Fruit fly (Drosophila melanogaster) Kc167 (cell line): ENCODE data around the gene CG32706.
"Not testable (repeated sequence)": the region's sequence is repeated elsewhere in the genome, so short reads cannot be mapped to it uniquely, and the experiment has no call there.

ENCODE experiments used
- Myc ChIP-seq: fragments of >200 bp; optimal IDR thresholded peaks from 2 replicates; lab custom pipeline; 2017; ENCODE audit warnings: missing external identifiers
- Sin3A ChIP-seq: fragments of >200 bp; optimal IDR thresholded peaks from 2 replicates; lab custom pipeline; 2018; ENCODE audit warnings: missing external identifiers
- h ChIP-seq: fragments of >200 bp; optimal IDR thresholded peaks from 3 replicates; lab custom pipeline; 2018; ENCODE audit warnings: missing external identifiers
- insv ChIP-seq: fragments of >200 bp; optimal IDR thresholded peaks from 3 replicates; lab custom pipeline; 2018; ENCODE audit warnings: missing external identifiers
- psq ChIP-seq: fragments of >200 bp; optimal IDR thresholded peaks from 2 replicates; lab custom pipeline; 2017; ENCODE audit warnings: missing external identifiers
- ttk ChIP-seq: sonication (Bioruptor generic); optimal IDR thresholded peaks from 2 replicates; lab custom pipeline; 2017; ENCODE audit warnings: missing external identifiers

The CG32706 gene

DNA sequence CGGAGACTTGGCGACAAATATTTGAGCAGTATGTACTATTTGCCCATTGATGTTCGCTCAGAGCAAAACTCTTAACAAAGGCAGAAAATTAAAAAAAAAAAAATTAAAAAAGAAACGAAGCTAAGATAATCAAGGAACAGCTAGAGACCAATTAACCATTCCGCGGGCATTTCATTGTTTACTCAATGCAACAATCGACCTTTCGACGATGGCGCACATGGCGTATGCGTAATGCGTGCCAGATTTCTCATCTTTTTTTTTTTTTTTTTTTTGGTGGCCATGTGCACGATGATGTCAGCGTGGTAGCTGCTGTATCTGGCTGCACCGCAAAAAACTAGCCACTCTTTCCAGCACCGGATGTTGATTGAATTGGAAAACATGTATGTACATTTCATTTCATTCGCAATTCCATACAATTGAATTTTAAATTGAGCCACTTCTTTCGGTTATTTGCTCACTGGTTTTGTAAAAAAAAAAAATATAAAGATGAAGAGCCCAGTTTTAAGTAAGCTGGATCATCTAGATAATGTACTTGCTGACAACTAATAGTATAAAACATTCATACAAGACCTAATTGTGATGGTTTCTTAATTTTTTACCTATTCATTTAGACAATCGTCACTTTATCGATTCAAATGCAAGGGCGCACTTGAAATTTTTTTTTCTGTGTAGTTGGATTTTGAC, 11.1 kb upstream of the CG32706 start:
- no peak for TF ChIP-seq Sin3A (lab: Kevin White, UChicago)
- TF ChIP-seq insv (lab: Kevin White, UChicago), result no peak
- TF ChIP-seq ttk (lab: Kevin White, UChicago), result no peak
- TF ChIP-seq h, result no peak
- no peak for TF ChIP-seq psq (lab: Kevin White, UChicago)
- TF ChIP-seq Myc (lab: Kevin White, UChicago), result no peak

DNA sequence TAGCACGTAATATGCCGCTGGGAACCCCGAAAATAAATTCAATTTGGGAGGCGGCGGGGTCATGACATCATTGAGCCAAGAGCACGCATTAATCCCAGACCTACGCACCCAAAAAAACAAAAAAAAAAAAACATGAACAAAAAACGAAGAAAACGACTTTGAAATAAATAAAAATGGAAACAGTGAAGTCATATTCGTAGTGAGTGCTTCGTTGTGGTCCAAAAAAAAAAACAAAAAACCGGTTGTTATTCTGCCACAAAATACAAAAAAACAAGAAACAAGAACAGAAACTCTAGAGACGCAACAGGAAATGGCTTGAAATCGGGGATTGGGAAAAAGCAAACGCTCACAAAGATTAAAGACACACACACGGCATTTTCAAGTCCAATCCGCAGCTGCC, 9.4 kb upstream of the CG32706 start:
- TF ChIP-seq insv (lab: Kevin White, UChicago), result no peak
- TF ChIP-seq h, result no peak
- no peak for TF ChIP-seq psq (lab: Kevin White, UChicago)
- TF ChIP-seq Myc (lab: Kevin White, UChicago), result no peak
- TF ChIP-seq ttk (lab: Kevin White, UChicago), result no peak
- no peak for TF ChIP-seq Sin3A (lab: Kevin White, UChicago)

DNA sequence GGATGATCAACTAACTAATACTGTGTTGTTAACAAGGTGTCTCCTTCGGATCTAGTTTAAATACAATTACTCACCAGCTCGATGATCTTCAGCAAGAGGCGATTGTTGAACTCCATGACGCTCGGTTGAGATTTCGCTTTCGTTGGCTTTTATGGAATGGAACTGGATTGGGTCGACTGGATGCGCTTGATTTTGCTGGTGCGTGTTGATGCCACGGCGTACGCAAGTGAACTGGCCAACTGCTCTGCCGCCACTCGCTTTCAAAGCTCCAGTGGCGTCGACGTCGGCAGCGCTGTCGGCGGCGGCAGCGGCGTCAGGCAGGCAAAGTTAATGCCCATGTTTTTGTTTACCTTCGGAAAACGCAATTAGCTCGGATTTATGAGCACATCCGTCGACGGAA, 8.7 kb upstream of the CG32706 start, which contains the start of gene CG44325:
Gene CG44325 (minus strand): TSS at position 237 of the 400 bp plus-strand sequence.
- TF ChIP-seq insv (lab: Kevin White, UChicago) (no peak), psq (lab: Kevin White, UChicago) (no peak), h (no peak), ttk (lab: Kevin White, UChicago) (no peak), Sin3A (lab: Kevin White, UChicago) (no peak), Myc (lab: Kevin White, UChicago) (no peak)

DNA sequence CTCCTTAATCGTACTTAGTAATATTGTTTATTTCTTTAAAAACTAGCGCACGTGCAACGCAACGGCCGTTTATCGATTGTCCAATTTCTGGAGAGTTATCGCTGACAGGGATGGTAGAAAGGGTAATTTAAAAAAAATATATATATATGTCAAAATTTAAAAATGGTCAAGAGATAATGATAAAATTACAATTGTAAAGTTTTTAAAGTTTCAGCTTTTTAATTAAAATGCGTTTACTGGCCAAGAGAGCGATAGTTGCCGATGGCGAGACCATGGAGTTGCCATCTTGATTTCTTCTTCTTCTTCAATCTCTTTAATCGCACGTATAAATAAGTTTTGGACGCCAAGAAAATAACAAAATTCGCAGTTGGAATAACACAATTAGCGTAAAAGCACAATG, 6.0 kb upstream of the CG32706 start, which contains the start of the genes CG7246 and HP1b:
Gene CG7246 (minus strand): TSS at position 96 of the 400 bp plus-strand sequence.
Gene HP1b (plus strand): TSS at position 102 of the 400 bp plus-strand sequence.
- no peak for TF ChIP-seq psq (lab: Kevin White, UChicago)
- TF ChIP-seq h, result no peak
- no peak for TF ChIP-seq insv (lab: Kevin White, UChicago)
- TF ChIP-seq Myc (lab: Kevin White, UChicago), result no peak
- no peak for TF ChIP-seq ttk (lab: Kevin White, UChicago)
- TF ChIP-seq Sin3A (lab: Kevin White, UChicago), result no peak

DNA sequence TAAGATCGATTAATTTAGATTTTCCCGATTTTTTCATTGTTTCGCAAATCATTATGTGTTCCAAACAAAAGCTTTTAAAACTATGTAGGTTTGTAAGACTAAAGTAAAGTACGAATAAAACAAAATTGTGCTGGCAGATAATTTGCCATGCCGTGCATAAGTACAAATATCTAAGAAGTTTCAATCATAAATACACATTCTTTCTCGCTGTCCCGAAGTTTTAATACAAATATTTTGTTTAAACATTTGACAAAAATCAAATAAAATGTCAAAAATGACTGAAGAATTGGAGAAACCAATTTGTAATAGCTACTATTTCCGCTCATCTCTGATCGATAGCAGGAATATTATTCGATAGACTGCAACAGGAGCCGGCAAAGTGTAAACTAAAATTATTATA, 4.3 kb upstream of the CG32706 start, which contains the start of gene APC4:
Gene APC4 (plus strand): TSS at position 332 of the 400 bp plus-strand sequence.
- TF ChIP-seq Myc (lab: Kevin White, UChicago) (no peak), insv (lab: Kevin White, UChicago) (no peak), Sin3A (lab: Kevin White, UChicago) (no peak), psq (lab: Kevin White, UChicago) (no peak), h (no peak), ttk (lab: Kevin White, UChicago) (no peak)

DNA sequence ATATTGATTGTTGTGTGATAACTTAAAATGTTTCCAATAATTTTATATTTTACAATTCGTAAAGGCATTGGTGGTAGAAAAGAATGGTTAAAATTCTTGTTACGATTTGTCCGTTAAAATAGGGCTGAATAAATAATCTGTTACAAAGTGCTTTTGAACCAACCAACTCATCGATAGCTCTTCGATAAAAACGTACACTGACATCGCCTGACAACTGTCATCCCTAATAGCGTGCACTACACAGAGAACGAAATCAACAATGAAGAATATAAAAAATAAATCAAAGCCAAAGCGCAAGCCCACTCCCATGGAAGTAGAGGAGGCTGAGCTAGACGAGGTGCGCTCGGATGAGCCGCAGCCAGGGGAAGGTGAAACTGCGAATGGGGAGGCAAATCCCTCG, 1.2 kb upstream of the CG32706 start, which contains the start of gene CG32708:
Gene CG32708 (plus strand): TSS at position 207 of the 400 bp plus-strand sequence.
- TF ChIP-seq psq (lab: Kevin White, UChicago) (no peak), h (no peak), Sin3A (lab: Kevin White, UChicago) (no peak), ttk (lab: Kevin White, UChicago) (no peak), Myc (lab: Kevin White, UChicago) (no peak)

DNA sequence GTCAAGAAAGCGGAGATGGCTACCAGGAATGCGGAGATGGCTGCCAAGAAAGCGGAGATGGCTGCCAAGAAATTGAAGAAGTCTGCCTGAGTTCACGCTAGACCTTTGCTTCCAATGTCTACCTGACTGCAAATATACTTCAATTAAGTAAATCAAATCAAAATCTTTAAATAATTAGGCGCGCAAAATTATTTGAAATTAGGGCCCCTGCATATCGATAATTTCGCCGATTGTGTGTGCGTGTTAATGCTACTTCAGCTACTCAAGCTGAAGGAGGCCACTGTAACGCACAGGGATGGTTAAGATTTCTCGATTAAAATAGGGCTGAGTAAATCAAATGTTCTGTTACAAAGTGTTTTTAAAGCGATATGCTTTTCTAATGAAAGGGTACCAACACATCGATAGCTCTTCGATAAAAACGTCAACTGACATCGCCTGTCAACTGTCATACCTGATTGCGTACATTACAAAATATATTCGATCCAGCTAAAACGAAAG, 1.0 kb downstream of the CG32706 start, which contains the start of gene CG6999:
Gene CG6999 (plus strand): TSS at position 448 of the 498 bp plus-strand sequence.
- TF ChIP-seq Myc (lab: Kevin White, UChicago); psq (lab: Kevin White, UChicago); h: not testable (repeated sequence)

DNA sequence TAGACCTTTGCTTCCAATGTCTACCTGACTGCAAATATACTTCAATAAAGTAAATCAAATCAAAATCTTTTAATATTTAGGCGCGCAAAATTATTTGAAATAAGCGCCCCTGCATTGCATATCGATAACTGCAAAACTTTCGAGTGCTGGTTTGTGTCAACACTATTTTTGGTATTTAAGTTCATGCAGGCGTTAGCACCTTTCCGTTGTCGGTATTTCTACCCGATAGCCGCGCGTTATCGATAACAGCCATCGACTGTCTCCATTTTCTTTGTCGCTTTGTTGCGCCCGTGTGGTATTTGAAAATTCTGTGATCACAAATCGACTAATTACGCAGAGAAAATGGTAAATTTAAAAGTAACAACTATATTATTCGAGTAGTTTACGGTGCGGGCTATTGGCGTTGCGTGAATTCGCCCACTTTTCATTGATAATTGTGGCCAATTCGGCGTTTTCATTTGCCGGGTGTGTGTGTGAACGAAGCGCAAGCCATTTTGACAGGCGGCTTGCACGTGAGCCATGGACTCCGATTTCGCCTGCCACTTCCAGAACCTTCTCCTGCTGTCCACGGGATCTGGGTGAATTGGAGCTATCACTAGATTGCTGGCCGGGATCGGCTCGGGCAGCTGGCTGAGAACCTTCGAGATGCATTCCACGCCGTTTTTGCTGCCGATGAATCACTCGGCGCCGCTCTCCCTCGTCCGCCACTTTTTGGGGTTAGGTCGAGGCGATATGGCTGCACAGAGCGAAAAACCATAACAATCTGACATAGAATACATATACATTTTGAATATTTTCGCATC, 2.5 kb downstream of the CG32706 start, which contains the start of gene CCT2:
Gene CCT2 (plus strand): TSS at position 260 of the 803 bp plus-strand sequence.
- TF ChIP-seq h (no peak), psq (lab: Kevin White, UChicago) (no peak), Sin3A (lab: Kevin White, UChicago) (no peak), insv (lab: Kevin White, UChicago) (no peak), ttk (lab: Kevin White, UChicago) (no peak), Myc (lab: Kevin White, UChicago) (no peak)

DNA sequence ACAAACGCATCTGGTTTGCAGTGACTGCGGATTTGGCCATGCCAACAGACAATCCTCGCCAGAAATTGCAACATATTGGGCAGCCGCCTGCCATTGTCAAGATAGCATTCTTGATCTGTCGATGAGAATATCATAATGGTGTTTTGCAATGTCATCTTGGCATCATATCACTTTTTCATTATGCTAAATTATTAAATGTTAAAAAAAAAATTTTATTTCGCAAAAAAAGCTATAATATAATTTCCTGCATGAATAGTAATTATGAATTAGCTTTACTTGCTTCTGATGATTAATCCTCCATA, 3.1 kb downstream of the CG32706 start:
- no peak for TF ChIP-seq insv (lab: Kevin White, UChicago)
- TF ChIP-seq Sin3A (lab: Kevin White, UChicago), result no peak
- no peak for TF ChIP-seq psq (lab: Kevin White, UChicago)
- no peak for TF ChIP-seq h
- TF ChIP-seq Myc (lab: Kevin White, UChicago), result no peak
- no peak for TF ChIP-seq ttk (lab: Kevin White, UChicago)

DNA sequence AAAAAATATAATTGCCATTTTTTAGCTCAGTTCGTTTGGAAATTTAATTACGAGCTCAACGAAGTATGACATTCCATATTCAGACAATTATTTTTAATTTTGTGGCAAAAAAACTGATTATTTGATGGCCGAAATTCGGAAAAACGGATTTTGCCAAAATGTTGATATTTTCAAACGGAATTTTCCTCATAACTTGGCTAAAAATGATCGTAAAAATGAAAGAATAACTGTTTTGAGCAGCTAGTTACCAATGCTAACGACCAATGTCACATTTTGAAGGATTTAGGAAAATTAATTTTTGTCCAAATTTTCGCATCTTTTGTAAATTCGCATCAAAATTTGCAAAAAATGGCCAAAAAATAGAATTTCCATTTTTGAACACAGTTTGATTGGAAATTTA, 6.1 kb downstream of the CG32706 start:
- TF ChIP-seq ttk (lab: Kevin White, UChicago) (no peak), h (no peak), insv (lab: Kevin White, UChicago) (no peak), Myc (lab: Kevin White, UChicago) (no peak), psq (lab: Kevin White, UChicago) (no peak), Sin3A (lab: Kevin White, UChicago) (no peak)

DNA sequence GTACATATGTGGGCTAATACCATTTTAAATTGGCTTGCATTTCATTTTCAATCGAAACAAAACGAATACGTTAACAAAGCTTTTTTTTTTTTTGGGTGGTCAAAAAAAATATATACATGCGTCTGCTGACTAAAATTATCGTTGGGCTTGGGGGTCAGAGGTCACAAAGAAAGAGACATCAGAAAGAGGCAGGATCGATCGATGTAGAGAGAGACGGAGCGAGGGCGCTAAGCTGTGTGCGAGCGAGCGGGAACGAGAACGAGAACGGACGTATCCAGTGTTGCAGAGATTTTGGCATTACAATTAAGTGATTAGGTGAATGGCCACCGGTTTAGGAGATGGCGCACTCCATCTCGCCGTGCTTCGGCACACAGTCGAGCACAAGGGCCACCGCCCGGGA, 7.0 kb downstream of the CG32706 start:
- TF ChIP-seq ttk (lab: Kevin White, UChicago) (no peak), Myc (lab: Kevin White, UChicago) (no peak), h (no peak), Sin3A (lab: Kevin White, UChicago) (no peak), insv (lab: Kevin White, UChicago) (no peak), psq (lab: Kevin White, UChicago) (no peak)
